Worm (Caenorhabditis elegans) whole organism, L4 larva: ENCODE measurements around the gene polq-1.
A peak's percentile ranks its signal among the peaks of the same experiment; 100 is the strongest.

Experiments
- F26F4.8 ChIP-seq: fragments of 200-800 bp; sonication (Bioruptor generic); conservative IDR thresholded peaks from 2 replicates; pipeline ENCODE4 v1.3.6; 2022; ENCODE audit warnings: missing genetic modification characterization, missing compliant biosample characterization
- F37D6.2 ChIP-seq: sonication (generic microtip); optimal IDR thresholded peaks from 2 replicates; lab custom pipeline; 2016; ENCODE audit warnings: mild to moderate bottlenecking, missing genetic modification characterization, missing compliant biosample characterization
- F49E8.2 ChIP-seq: sonication (generic microtip); optimal IDR thresholded peaks from 2 replicates; lab custom pipeline; 2016; ENCODE audit warnings: missing compliant biosample characterization, mild to moderate bottlenecking, missing genetic modification characterization, borderline replicate concordance
- R02D3.7 ChIP-seq: fragments of 150-350 bp; sonication (generic microtip); optimal IDR thresholded peaks from 3 replicates; lab custom pipeline; 2014; ENCODE audit warnings: missing biosample characterization, missing genetic modification characterization
- T20F7.1 ChIP-seq: fragments of 200-800 bp; sonication (Bioruptor generic); optimal IDR thresholded peaks from 2 replicates; lab custom pipeline; 2018; ENCODE audit warnings: mild to moderate bottlenecking, missing genetic modification characterization, missing compliant biosample characterization
- Y48G9A.11 ChIP-seq: fragments of 200-800 bp; sonication (Bioruptor generic); IDR thresholded peaks from 2 replicates; pipeline ENCODE4 v1.3.6; 2022; ENCODE audit warnings: missing genetic modification reagents, missing genetic modification characterization, missing compliant biosample characterization
- ZK546.5 ChIP-seq, 2 experiments: sonication (generic microtip); optimal IDR thresholded peaks; 2 replicates each; lab custom pipeline; 2017; ENCODE audit warnings: missing biosample characterization in 2 of 2, missing genetic modification characterization in 2 of 2
- aly-2 ChIP-seq: sonication (generic microtip); optimal IDR thresholded peaks from 2 replicates; lab custom pipeline; 2018; ENCODE audit warnings: missing biosample characterization, missing genetic modification characterization
- arid-1 ChIP-seq: fragments of 200-800 bp; sonication (Bioruptor generic); conservative IDR thresholded peaks from 2 replicates; pipeline ENCODE4 v1.3.6; 2022; ENCODE audit warnings: missing genetic modification reagents, missing genetic modification characterization, missing compliant biosample characterization
- ceh-20 ChIP-seq: fragments of 200-800 bp; sonication (Bioruptor generic); IDR thresholded peaks from 2 replicates; pipeline ENCODE4 v1.3.6; 2022; ENCODE audit warnings: missing genetic modification reagents, missing genetic modification characterization, missing compliant biosample characterization
- ceh-28 ChIP-seq: fragments of 150-350 bp; optimal IDR thresholded peaks from 2 replicates; lab custom pipeline; 2014; ENCODE audit warnings: missing biosample characterization, missing genetic modification reagents, missing genetic modification characterization
- ceh-62 ChIP-seq: sonication (generic microtip); optimal IDR thresholded peaks from 2 replicates; lab custom pipeline; 2017; ENCODE audit warnings: missing biosample characterization, missing genetic modification characterization
- ceh-82 ChIP-seq: sonication (generic microtip); optimal IDR thresholded peaks from 2 replicates; lab custom pipeline; 2017; ENCODE audit warnings: missing biosample characterization, missing genetic modification characterization
- ces-1 ChIP-seq: fragments of 150-350 bp; sonication (generic microtip); optimal IDR thresholded peaks from 4 replicates; lab custom pipeline; 2014; ENCODE audit warnings: missing biosample characterization, missing genetic modification reagents, missing genetic modification characterization
- daf-16 ChIP-seq, 3 experiments: sonication (generic microtip); optimal IDR thresholded peaks; 2 replicates each; lab custom pipeline; 2016 to 2017; ENCODE audit warnings: missing genetic modification characterization in 3 of 3, missing genetic modification reagents in 3 of 3, mild to moderate bottlenecking in 2 of 3, missing compliant biosample characterization in 2 of 3, missing biosample characterization in 1 of 3, moderate library complexity in 1 of 3
- daf-19 ChIP-seq: fragments of 200-800 bp; sonication (Bioruptor generic); conservative IDR thresholded peaks from 2 replicates; pipeline ENCODE4 v1.3.6; 2022; ENCODE audit warnings: missing genetic modification characterization, missing compliant biosample characterization
- dmd-6 ChIP-seq: fragments of 200-800 bp; sonication (Bioruptor generic); IDR thresholded peaks from 2 replicates; pipeline ENCODE4 v1.3.6; 2022; ENCODE audit warnings: missing genetic modification reagents, missing genetic modification characterization, missing compliant biosample characterization
- dmd-8 ChIP-seq: fragments of 200-800 bp; sonication (Bioruptor generic); IDR thresholded peaks from 2 replicates; pipeline ENCODE4 v1.3.6; 2022; ENCODE audit warnings: missing genetic modification characterization, missing compliant biosample characterization
- dve-1 ChIP-seq: sonication (generic microtip); optimal IDR thresholded peaks from 2 replicates; lab custom pipeline; 2017; ENCODE audit warnings: antibody characterized with exemption, mild to moderate bottlenecking, missing genetic modification characterization, missing compliant biosample characterization; ENCODE audit not compliant: insufficient read depth
- egl-43 ChIP-seq: fragments of 200-800 bp; sonication (Bioruptor generic); IDR thresholded peaks from 2 replicates; pipeline ENCODE4 v1.3.6; 2022; ENCODE audit warnings: missing genetic modification reagents, missing genetic modification characterization, missing compliant biosample characterization
- gei-8 ChIP-seq: fragments of 200-800 bp; sonication (Bioruptor generic); optimal IDR thresholded peaks from 2 replicates; lab custom pipeline; 2018; ENCODE audit warnings: mild to moderate bottlenecking, missing genetic modification characterization, missing compliant biosample characterization
- hlh-11 ChIP-seq: fragments of 200-800 bp; sonication (Bioruptor generic); optimal IDR thresholded peaks from 2 replicates; lab custom pipeline; 2018; ENCODE audit warnings: mild to moderate bottlenecking, missing genetic modification characterization, missing compliant biosample characterization
- lin-1 ChIP-seq: fragments of 200-800 bp; sonication (Bioruptor generic); IDR thresholded peaks from 2 replicates; pipeline ENCODE4 v1.3.6; 2022; ENCODE audit warnings: missing genetic modification reagents, missing genetic modification characterization, missing compliant biosample characterization
- lin-15B ChIP-seq: fragments of 150-350 bp; sonication (generic microtip); optimal IDR thresholded peaks from 3 replicates; lab custom pipeline; 2014; ENCODE audit warnings: missing biosample characterization, missing genetic modification characterization
- lin-39 ChIP-seq: fragments of 150-350 bp; optimal IDR thresholded peaks from 2 replicates; lab custom pipeline; 2014; ENCODE audit warnings: missing biosample characterization, missing genetic modification reagents, missing genetic modification characterization
- lir-3 ChIP-seq: sonication (generic microtip); optimal IDR thresholded peaks from 2 replicates; lab custom pipeline; 2016; ENCODE audit warnings: mild to moderate bottlenecking, missing genetic modification characterization, missing compliant biosample characterization
- lsy-2 ChIP-seq, 2 experiments: fragments of 150-350 bp in 1 of 2; sonication (generic microtip) in 1 of 2; optimal IDR thresholded peaks; 2 replicates each; lab custom pipeline; 2014 to 2017; ENCODE audit warnings: missing biosample characterization in 2 of 2, missing genetic modification characterization in 2 of 2
- madf-5 ChIP-seq, 2 experiments: fragments of 200-800 bp; sonication (Bioruptor generic); IDR thresholded peaks; 2 replicates each; pipeline ENCODE4 v1.3.6; 2022; ENCODE audit warnings: missing compliant biosample characterization in 2 of 2, missing genetic modification characterization in 2 of 2
- mep-1 ChIP-seq: fragments of 150-350 bp; sonication (generic microtip); optimal IDR thresholded peaks from 3 replicates; lab custom pipeline; 2014; ENCODE audit warnings: missing biosample characterization, missing genetic modification characterization
- mes-2 ChIP-seq: sonication (generic microtip); optimal IDR thresholded peaks from 2 replicates; lab custom pipeline; 2016; ENCODE audit warnings: missing genotype, mild to moderate bottlenecking, missing genetic modification characterization, missing compliant biosample characterization; ENCODE audit not compliant: poor library complexity, severe bottlenecking
- mxl-3 ChIP-seq: fragments of 200-800 bp; sonication (Bioruptor generic); optimal IDR thresholded peaks from 2 replicates; lab custom pipeline; 2018; ENCODE audit warnings: mild to moderate bottlenecking, missing genetic modification characterization, missing compliant biosample characterization
- nhr-11 ChIP-seq: fragments of 150-350 bp; optimal IDR thresholded peaks from 2 replicates; lab custom pipeline; 2014; ENCODE audit warnings: missing biosample characterization, missing genetic modification characterization
- nhr-25 ChIP-seq: sonication (generic microtip); optimal IDR thresholded peaks from 2 replicates; lab custom pipeline; 2017; ENCODE audit warnings: missing genetic modification characterization, mild to moderate bottlenecking, missing compliant biosample characterization, antibody characterized with exemption, moderate library complexity, borderline replicate concordance; ENCODE audit not compliant: insufficient read depth
- nhr-28 ChIP-seq: fragments of 150-350 bp; optimal IDR thresholded peaks from 2 replicates; lab custom pipeline; 2014; ENCODE audit warnings: missing biosample characterization, missing genetic modification characterization
- php-3 ChIP-seq: fragments of 200-800 bp; sonication (Bioruptor generic); IDR thresholded peaks from 2 replicates; pipeline ENCODE4 v1.3.6; 2022; ENCODE audit warnings: missing genetic modification reagents, missing genetic modification characterization, missing compliant biosample characterization
- pqm-1 ChIP-seq: sonication (generic microtip); optimal IDR thresholded peaks from 2 replicates; lab custom pipeline; 2017; ENCODE audit warnings: missing biosample characterization, missing genetic modification characterization
- rbr-2 ChIP-seq: sonication (generic microtip); optimal IDR thresholded peaks from 2 replicates; lab custom pipeline; 2016; ENCODE audit warnings: missing genotype, missing genetic modification characterization, missing compliant biosample characterization
- saeg-2 ChIP-seq: fragments of 200-800 bp; sonication (Bioruptor generic); IDR thresholded peaks from 2 replicates; pipeline ENCODE4 v1.3.6; 2022; ENCODE audit warnings: missing genetic modification reagents, missing genetic modification characterization, missing compliant biosample characterization
- sdz-12 ChIP-seq: fragments of 200-800 bp; sonication (Bioruptor generic); optimal IDR thresholded peaks from 2 replicates; lab custom pipeline; 2018; ENCODE audit warnings: mild to moderate bottlenecking, missing genetic modification characterization, missing compliant biosample characterization
- set-16 ChIP-seq: fragments of 200-800 bp; sonication (Bioruptor generic); IDR thresholded peaks from 2 replicates; pipeline ENCODE4 v1.3.6; 2022; ENCODE audit warnings: missing genetic modification reagents, missing genetic modification characterization, missing compliant biosample characterization
- snpc-4 ChIP-seq: fragments of 150-350 bp; optimal IDR thresholded peaks from 2 replicates; lab custom pipeline; 2014; ENCODE audit warnings: missing biosample characterization, missing genetic modification characterization
- spr-3 ChIP-seq: fragments of 200-800 bp; sonication (Bioruptor generic); optimal IDR thresholded peaks from 2 replicates; lab custom pipeline; 2018; ENCODE audit warnings: mild to moderate bottlenecking, missing genetic modification characterization, missing compliant biosample characterization
- tag-97 ChIP-seq: fragments of 200-800 bp; sonication (Bioruptor generic); IDR thresholded peaks from 2 replicates; pipeline ENCODE4 v1.3.6; 2022; ENCODE audit warnings: missing genetic modification characterization, missing compliant biosample characterization
- tra-1 ChIP-seq: fragments of 200-800 bp; sonication (Bioruptor generic); IDR thresholded peaks from 2 replicates; pipeline ENCODE4 v1.3.6; 2022; ENCODE audit warnings: missing genetic modification reagents, missing genetic modification characterization, missing compliant biosample characterization
- vab-7 ChIP-seq: fragments of 200-800 bp; sonication (Bioruptor generic); IDR thresholded peaks from 2 replicates; pipeline ENCODE4 v1.3.6; 2022; ENCODE audit warnings: missing genetic modification reagents, missing genetic modification characterization, missing compliant biosample characterization
- ztf-11 ChIP-seq: fragments of 150-350 bp; optimal IDR thresholded peaks from 2 replicates; lab custom pipeline; 2014; ENCODE audit warnings: missing biosample characterization, missing genetic modification characterization
- ztf-7 ChIP-seq: fragments of 150-350 bp; optimal IDR thresholded peaks from 2 replicates; lab custom pipeline; 2014; ENCODE audit warnings: missing biosample characterization, missing genetic modification characterization

Gene polq-1

ce11 chrIII:5814799-5815198 is 11.8 kb upstream of the polq-1 start, which contains the start of gene R12B2.7 (continued):
- TF ChIP-seq vab-7 (GFP tag; lab: Robert Waterston, UW) = no peak

DNA sequence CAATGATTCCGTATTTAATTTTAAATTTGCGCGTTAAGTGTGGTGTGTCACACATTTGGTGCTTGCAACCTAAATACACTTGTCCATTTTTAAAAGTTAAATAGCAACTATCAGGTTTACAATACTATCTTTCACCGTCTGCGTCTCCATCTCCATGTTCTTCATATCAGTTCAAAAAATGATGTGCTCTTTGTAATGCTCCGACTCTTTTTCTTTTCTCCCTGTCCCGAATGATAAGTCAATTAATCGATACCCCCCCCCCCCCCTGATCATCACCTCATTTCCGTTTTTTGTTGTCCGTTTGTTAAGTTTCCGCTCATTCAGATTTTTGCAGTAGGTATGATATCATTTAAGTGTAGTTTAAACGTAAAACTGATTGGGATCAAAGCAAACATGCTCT is 11.1 kb upstream of the polq-1 start:
- TF ChIP-seq nhr-28 (peak; percentile 47), F49E8.2 (tag; lab: Kevin White, UChicago) (no peak), dve-1 (tag; lab: Kevin White, UChicago) (peak; percentile 40), php-3 (peak; percentile 26; the same call in 1 of the 2 replicates), daf-16 (GFP tag; optimal IDR thresholded peaks at IDR 0.05; lab: Kevin White, UChicago) (no peak), daf-16 (tag; optimal IDR thresholded peaks at IDR 0.05; lab: Kevin White, UChicago) (peak; percentile 22), lin-1 (GFP tag; lab: Robert Waterston, UW) (peak; percentile 53; the same call in 1 of the 2 replicates), aly-2 (tag; lab: Kevin White, UChicago) (no peak), hlh-11 (tag; lab: Kevin White, UChicago) (peak; percentile 27), ZK546.5 (tag; optimal IDR thresholded peaks at IDR 0.05; lab: Kevin White, UChicago) (no peak), pqm-1 (tag; lab: Kevin White, UChicago) (peak; percentile 57), dmd-6 (GFP tag; lab: Robert Waterston, UW) (peak; percentile 62)

DNA sequence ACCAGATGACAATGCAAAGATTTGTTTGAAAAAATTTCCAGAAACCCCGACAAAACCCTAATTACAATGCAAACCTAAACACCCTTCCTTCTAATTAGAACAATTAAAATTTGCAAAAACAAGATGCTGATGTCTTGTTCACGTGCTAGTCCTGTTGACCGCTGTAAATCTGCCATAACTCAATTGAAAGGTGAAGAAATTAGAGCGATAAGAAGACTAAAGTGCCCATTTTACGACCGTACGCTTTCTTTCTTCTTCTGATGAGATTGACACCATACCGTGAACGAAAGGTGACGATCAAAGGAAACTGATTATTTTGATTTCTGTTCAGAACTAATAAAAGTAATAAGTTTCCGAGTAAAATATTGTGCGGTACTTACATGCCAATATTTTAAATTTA is 10.5 kb upstream of the polq-1 start:
- TF ChIP-seq tag-97 (GFP tag; lab: Robert Waterston, UW) (no peak), nhr-25 (no peak), ceh-20 (GFP tag; lab: Robert Waterston, UW) (peak; percentile 95), lir-3 (tag; lab: Kevin White, UChicago) (no peak), lin-39 (no peak), dve-1 (tag; lab: Kevin White, UChicago) (peak; percentile 49), ces-1 (GFP tag; lab: Kevin White, UChicago) (no peak), T20F7.1 (GFP tag; lab: Kevin White, UChicago) (no peak), lin-15B (tag; lab: Kevin White, UChicago) (no peak), arid-1 (no peak), F37D6.2 (tag; lab: Kevin White, UChicago) (no peak), lsy-2 (tag; optimal IDR thresholded peaks at IDR 0.05; lab: Kevin White, UChicago) (no peak), ztf-7 (tag; lab: Kevin White, UChicago) (no peak), ceh-82 (no peak), mep-1 (tag; lab: Kevin White, UChicago) (no peak), mes-2 (no peak), madf-5 (GFP tag; IDR thresholded peaks at IDR 0.05; lab: Robert Waterston, UW) (no peak), spr-3 (GFP tag; lab: Kevin White, UChicago) (no peak), saeg-2 (no peak), ZK546.5 (tag; optimal IDR thresholded peaks at IDR 0.05; lab: Kevin White, UChicago) (no peak), set-16 (GFP tag; lab: Robert Waterston, UW) (no peak), Y48G9A.11 (no peak), egl-43 (GFP tag; lab: Robert Waterston, UW) (no peak), sdz-12 (no peak), dmd-8 (GFP tag; lab: Robert Waterston, UW) (no peak), F26F4.8 (no peak), aly-2 (tag; lab: Kevin White, UChicago) (no peak), snpc-4 (tag; lab: Kevin White, UChicago) (no peak), daf-19 (GFP tag; lab: Robert Waterston, UW) (no peak), ztf-11 (no peak), rbr-2 (no peak), nhr-28 (peak; percentile 32), gei-8 (no peak), ceh-28 (tag; lab: Kevin White, UChicago) (no peak), R02D3.7 (tag; lab: Kevin White, UChicago) (no peak), tra-1 (GFP tag; lab: Robert Waterston, UW) (peak; percentile 96), mxl-3 (no peak), ceh-62 (tag; lab: Kevin White, UChicago) (no peak), nhr-11 (no peak)
